Fruit fly (Drosophila melanogaster): ENCODE results near the gene rdx.

The rdx gene

DNA sequence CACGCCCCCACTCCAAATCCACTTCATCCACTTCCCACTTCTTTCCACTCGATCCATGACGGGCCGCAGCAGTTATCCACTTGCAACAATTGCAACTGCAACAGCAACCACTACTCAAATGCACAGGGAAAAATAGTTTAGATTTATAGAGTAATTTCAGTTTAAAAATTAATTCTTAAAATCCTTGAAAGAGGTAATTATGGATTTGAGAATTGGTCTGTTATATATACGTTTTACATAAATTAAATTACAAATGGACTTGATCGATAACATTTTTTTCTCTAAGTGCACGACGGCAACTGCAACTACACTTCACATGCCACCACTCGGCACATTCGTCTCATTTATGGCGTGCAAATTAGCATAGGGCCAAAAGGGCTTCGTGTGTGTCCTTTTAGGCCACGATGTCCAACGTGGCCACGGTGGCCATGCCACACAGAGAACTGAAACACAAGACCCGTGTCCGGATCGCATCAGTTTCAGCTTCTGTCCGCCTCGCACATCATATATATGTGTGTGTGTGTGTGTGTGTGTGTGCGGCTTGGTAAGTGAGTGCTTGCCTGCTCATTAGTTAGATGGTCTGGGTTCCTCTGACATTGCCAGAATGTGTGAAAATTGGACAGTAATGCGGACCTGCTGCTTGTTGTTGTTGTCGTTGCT lies 46.8 kb downstream of the rdx start (continued):
- peak; percentile 39 for TF ChIP-seq jing (GFP tag; optimal IDR thresholded peaks at IDR 0.05)
- TF ChIP-seq Hey (tag; optimal IDR thresholded peaks at IDR 0.05), result no peak
- TF ChIP-seq mirr (GFP tag; optimal IDR thresholded peaks at IDR 0.05), result no peak
- no peak for TF ChIP-seq CrebB (tag; optimal IDR thresholded peaks at IDR 0.05)
- TF ChIP-seq CG31365 (tag; optimal IDR thresholded peaks at IDR 0.05), result no peak
- TF ChIP-seq CG8089 (GFP tag; optimal IDR thresholded peaks at IDR 0.05), result peak; percentile 57
- TF ChIP-seq ems (GFP tag; optimal IDR thresholded peaks at IDR 0.05), result peak; percentile 59
- TF ChIP-seq Bgb (GFP tag; IDR thresholded peaks at IDR 0.05; ENCODE audit: partially characterized antibody), result no peak
- TF ChIP-seq CG17186 (GFP tag; optimal IDR thresholded peaks at IDR 0.05), result no peak
- peak; percentile 78 for TF ChIP-seq CG11504 (tag; optimal IDR thresholded peaks at IDR 0.05)
- TF ChIP-seq CG11696 (GFP tag; IDR thresholded peaks at IDR 0.05), result peak; percentile 63; the same call in 1 of the 2 replicates
- TF ChIP-seq Oaz (GFP tag; IDR thresholded peaks at IDR 0.05), result no peak
- peak; percentile 62 for TF ChIP-seq ranshi (GFP tag; IDR thresholded peaks at IDR 0.05)
- peak; percentile 48; the same call in 1 of the 2 replicates for TF ChIP-seq stc (GFP tag; IDR thresholded peaks at IDR 0.05)
- peak; percentile 6 for TF ChIP-seq pb (GFP tag; optimal IDR thresholded peaks at IDR 0.05)
- TF ChIP-seq bigmax (GFP tag; optimal IDR thresholded peaks at IDR 0.05), result no peak
- no peak for TF ChIP-seq Sry-β (GFP tag; optimal IDR thresholded peaks at IDR 0.05)
- TF ChIP-seq run (tag; optimal IDR thresholded peaks at IDR 0.05), result peak; percentile 33
- TF ChIP-seq CG43689 (GFP tag; IDR thresholded peaks at IDR 0.05), result no peak
- TF ChIP-seq CG6254 (GFP tag; optimal IDR thresholded peaks at IDR 0.05), result peak; percentile 56
- TF ChIP-seq ac (GFP tag; optimal IDR thresholded peaks at IDR 0.05), result peak; percentile 85
- peak; percentile 89 for TF ChIP-seq Xrp1 (GFP tag; IDR thresholded peaks at IDR 0.05)
- no peak for TF ChIP-seq B-H2 (GFP tag; optimal IDR thresholded peaks at IDR 0.05)
- peak; percentile 47 for TF ChIP-seq Dad (GFP tag; optimal IDR thresholded peaks at IDR 0.05)
- no peak for TF ChIP-seq CG7987 (GFP tag; optimal IDR thresholded peaks at IDR 0.05)
- peak; percentile 47; the same call in 1 of the 2 replicates for TF ChIP-seq CG32767 (GFP tag; IDR thresholded peaks at IDR 0.05)
- peak; percentile 44; the same call in 1 of the 3 replicates for TF ChIP-seq CG11456 (GFP tag; IDR thresholded peaks at IDR 0.05)
- TF ChIP-seq CG13296 (GFP tag; optimal IDR thresholded peaks at IDR 0.05), result peak; percentile 20
- TF ChIP-seq CG34224 (GFP tag; IDR thresholded peaks at IDR 0.05; ENCODE audit: partially characterized antibody), result no peak
- no peak for TF ChIP-seq CG10321 (GFP tag; IDR thresholded peaks at IDR 0.05)
- peak; percentile 78 for TF ChIP-seq fd96Cb (tag; optimal IDR thresholded peaks at IDR 0.05)
- TF ChIP-seq MTF-1 (GFP tag; optimal IDR thresholded peaks at IDR 0.05; ENCODE audit: borderline replicate concordance), result no peak
- TF ChIP-seq CG13775 (GFP tag; optimal IDR thresholded peaks at IDR 0.05), result peak; percentile 75
- TF ChIP-seq CG17802 (tag; optimal IDR thresholded peaks at IDR 0.05), result peak; percentile 8
- TF ChIP-seq ap (GFP tag; IDR thresholded peaks at IDR 0.05), result no peak
- TF ChIP-seq Doc2 (GFP tag; IDR thresholded peaks at IDR 0.05), result no peak
- 0 out of 2 replicates have a peak, but pooled peaks have one; percentile 22 for TF ChIP-seq Rx (GFP tag; IDR thresholded peaks at IDR 0.05)
- peak; percentile 77 for TF ChIP-seq CG33557 (GFP tag; optimal IDR thresholded peaks at IDR 0.05)
- TF ChIP-seq br (optimal IDR thresholded peaks at IDR 0.05), result no peak
- TF ChIP-seq Poxn (GFP tag; IDR thresholded peaks at IDR 0.05), result no peak
- TF ChIP-seq Bteb2 (GFP tag; optimal IDR thresholded peaks at IDR 0.05), result peak; percentile 45
- TF ChIP-seq HLHmδ (GFP tag; optimal IDR thresholded peaks at IDR 0.05), result no peak
- no peak for TF ChIP-seq CG17912 (GFP tag; optimal IDR thresholded peaks at IDR 0.05)
- TF ChIP-seq CG1832 (GFP tag; optimal IDR thresholded peaks at IDR 0.05), result no peak
- peak; percentile 76 for TF ChIP-seq CG7556 (GFP tag; optimal IDR thresholded peaks at IDR 0.05)
- no peak for TF ChIP-seq Dip2 (GFP tag; IDR thresholded peaks at IDR 0.05)
- TF ChIP-seq CG5245 (GFP tag; optimal IDR thresholded peaks at IDR 0.05), result peak; percentile 44
- TF ChIP-seq prd (optimal IDR thresholded peaks at IDR 0.05), result no peak
- TF ChIP-seq prd (GFP tag; IDR thresholded peaks at IDR 0.05), result peak; percentile 94
- TF ChIP-seq CG8765 (GFP tag; IDR thresholded peaks at IDR 0.05), result peak; percentile 54; the same call in 1 of the 2 replicates
- TF ChIP-seq CG18764 (GFP tag; optimal IDR thresholded peaks at IDR 0.05), result peak; percentile 19

Data from whole organism, embryonic.